Fruit fly (Drosophila melanogaster) whole organism, embryonic: ENCODE results near the gene Pax.

Experiments
- CG10209 ChIP-seq: fragments of 200-800 bp; sonication (Bioruptor generic); optimal IDR thresholded peaks from 3 replicates; lab custom pipeline; 2017; ENCODE audit warnings: missing biosample characterization, mild to moderate bottlenecking, missing genetic modification characterization, missing genetic modification reagents
- CG12104 ChIP-seq: fragments of 200-800 bp; sonication (Bioruptor generic); optimal IDR thresholded peaks from 3 replicates; lab custom pipeline; 2016; ENCODE audit warnings: missing biosample characterization, missing genetic modification characterization
- CG14710 ChIP-seq: fragments of 200-800 bp; sonication (Bioruptor generic); optimal IDR thresholded peaks from 3 replicates; lab custom pipeline; 2019; ENCODE audit warnings: missing biosample characterization, mild to moderate bottlenecking, missing genetic modification characterization, moderate library complexity
- CG15696 ChIP-seq: fragments of 200-800 bp; sonication (Bioruptor generic); optimal IDR thresholded peaks from 2 replicates; lab custom pipeline; 2019; ENCODE audit warnings: missing biosample characterization, mild to moderate bottlenecking, missing genetic modification characterization, moderate library complexity
- CG1602 ChIP-seq: fragments of 200-800 bp; sonication (Bioruptor generic); optimal IDR thresholded peaks from 3 replicates; lab custom pipeline; 2016; ENCODE audit warnings: missing biosample characterization, missing genetic modification characterization
- CG18619 ChIP-seq: fragments of 200-800 bp; sonication (Bioruptor generic); optimal IDR thresholded peaks from 3 replicates; lab custom pipeline; 2017; ENCODE audit warnings: missing biosample characterization, mild to moderate bottlenecking, missing genetic modification characterization
- CG2712 ChIP-seq: fragments of 200-800 bp; optimal IDR thresholded peaks from 3 replicates; lab custom pipeline; 2019; ENCODE audit warnings: missing biosample characterization, mild to moderate bottlenecking, missing genetic modification characterization, moderate library complexity
- CG30431 ChIP-seq: fragments of 200-800 bp; sonication (Bioruptor generic); optimal IDR thresholded peaks from 2 replicates; lab custom pipeline; 2017; ENCODE audit warnings: missing biosample characterization, missing genetic modification characterization
- CG3281 ChIP-seq: fragments of 200-800 bp; sonication (Bioruptor generic); optimal IDR thresholded peaks from 3 replicates; lab custom pipeline; 2017; ENCODE audit warnings: missing biosample characterization, mild to moderate bottlenecking, missing genetic modification characterization
- CG3726 ChIP-seq: fragments of 200-800 bp; sonication (Bioruptor generic); IDR thresholded peaks from 3 replicates; pipeline ENCODE4, ENCODE4 v1.3.6; 2022; ENCODE audit warnings: missing biosample characterization, missing genetic modification characterization
- CG4282 ChIP-seq: fragments of 200-800 bp; sonication (Bioruptor generic); optimal IDR thresholded peaks from 2 replicates; lab custom pipeline; 2016; ENCODE audit warnings: missing biosample characterization, missing genetic modification characterization
- CG4328 ChIP-seq: fragments of 200-800 bp; sonication (Bioruptor generic); optimal IDR thresholded peaks from 3 replicates; lab custom pipeline; 2017; ENCODE audit warnings: missing biosample characterization, missing genetic modification reagents, missing genetic modification characterization
- CG4404 ChIP-seq: fragments of 200-800 bp; sonication (Bioruptor generic); IDR thresholded peaks from 2 replicates; pipeline ENCODE4 v1.3.6; 2022; ENCODE audit warnings: missing biosample characterization, missing genetic modification characterization
- CG4617 ChIP-seq: fragments of 200-800 bp; sonication (Bioruptor generic); optimal IDR thresholded peaks from 3 replicates; lab custom pipeline; 2016; ENCODE audit warnings: missing biosample characterization, missing genetic modification characterization, borderline replicate concordance
- CG4707 ChIP-seq: fragments of 200-800 bp; sonication (Bioruptor generic); optimal IDR thresholded peaks from 2 replicates; lab custom pipeline; 2018; ENCODE audit warnings: missing biosample characterization, mild to moderate bottlenecking, missing genetic modification characterization, moderate library complexity
- CG5180 ChIP-seq: fragments of 200-800 bp; sonication (Bioruptor generic); optimal IDR thresholded peaks from 3 replicates; lab custom pipeline; 2017; ENCODE audit warnings: missing biosample characterization, missing genetic modification characterization, mild to moderate bottlenecking, moderate library complexity, missing genetic modification reagents
- CG6854 ChIP-seq: fragments of 200-800 bp; sonication (Bioruptor generic); optimal IDR thresholded peaks from 3 replicates; lab custom pipeline; 2017; ENCODE audit warnings: missing biosample characterization, mild to moderate bottlenecking, missing genetic modification characterization
- CG9817 ChIP-seq: fragments of 200-800 bp; sonication (Bioruptor generic); optimal IDR thresholded peaks from 2 replicates; lab custom pipeline; 2018; ENCODE audit warnings: missing biosample characterization, mild to moderate bottlenecking, missing genetic modification characterization, moderate library complexity
- CG9876 ChIP-seq: fragments of 200-800 bp; sonication (Bioruptor generic); optimal IDR thresholded peaks from 2 replicates; lab custom pipeline; 2016; ENCODE audit warnings: missing biosample characterization, missing genetic modification characterization
- CG9932 ChIP-seq: fragments of 200-800 bp; sonication (Bioruptor generic); IDR thresholded peaks from 2 replicates; pipeline ENCODE4 v1.3.6; 2022; ENCODE audit warnings: missing biosample characterization, missing genetic modification characterization
- CHES-1-like ChIP-seq: fragments of 200-800 bp; sonication (Bioruptor generic); optimal IDR thresholded peaks from 2 replicates; lab custom pipeline; 2016; ENCODE audit warnings: missing biosample characterization, missing genetic modification characterization
- D19B ChIP-seq: fragments of 200-800 bp; sonication (Bioruptor generic); optimal IDR thresholded peaks from 2 replicates; lab custom pipeline; 2017; ENCODE audit warnings: missing biosample characterization, mild to moderate bottlenecking, missing genetic modification characterization
- E2f1 ChIP-seq: fragments of 200-800 bp; sonication (Bioruptor generic); IDR thresholded peaks from 2 replicates; pipeline ENCODE4 v1.3.6; 2022; ENCODE audit warnings: missing biosample characterization, missing genetic modification characterization
- Hand ChIP-seq: fragments of 200-800 bp; sonication (Bioruptor generic); optimal IDR thresholded peaks from 2 replicates; lab custom pipeline; 2017; ENCODE audit warnings: mild to moderate bottlenecking, missing biosample characterization, missing genetic modification reagents, missing genetic modification characterization
- Med ChIP-seq: fragments of 200-800 bp; sonication (Bioruptor generic); peaks from one replicate; lab custom pipeline; 2016; ENCODE audit warnings: missing biosample characterization, missing genetic modification characterization, mild to moderate bottlenecking, inconsistent platforms, moderate library complexity
- Nf-YA ChIP-seq: fragments of 200-800 bp; sonication (Bioruptor generic); IDR thresholded peaks from 2 replicates; pipeline ENCODE4 v1.3.6; 2022; ENCODE audit warnings: missing biosample characterization, missing genetic modification characterization
- Oli ChIP-seq: fragments of 200-800 bp; sonication (Bioruptor generic); optimal IDR thresholded peaks from 2 replicates; lab custom pipeline; 2018; ENCODE audit warnings: missing biosample characterization, mild to moderate bottlenecking, missing genetic modification characterization, moderate library complexity
- Optix ChIP-seq: fragments of 200-800 bp; sonication (Bioruptor generic); IDR thresholded peaks from 3 replicates; pipeline ENCODE4 v1.3.6; 2022; ENCODE audit warnings: missing biosample characterization, missing genetic modification characterization
- Sry-δ ChIP-seq: fragments of 200-800 bp; sonication (Bioruptor generic); optimal IDR thresholded peaks from 2 replicates; lab custom pipeline; 2016; ENCODE audit warnings: missing biosample characterization, missing genetic modification characterization
- Trl ChIP-seq, 3 experiments: fragments of >200 bp in 2 of 3; fragments of 200-800 bp in 1 of 3; sonication (Bioruptor generic) in 1 of 3; optimal IDR thresholded peaks; 2 replicates in 1 of 3; 3 replicates in 2 of 3; lab custom pipeline; 2016 to 2017; ENCODE audit warnings: missing biosample characterization in 1 of 3, missing genetic modification characterization in 1 of 3
- Vsx1 ChIP-seq: fragments of 200-800 bp; sonication (Bioruptor generic); optimal IDR thresholded peaks from 2 replicates; lab custom pipeline; 2017; ENCODE audit warnings: missing biosample characterization, mild to moderate bottlenecking, missing genetic modification characterization, missing genetic modification reagents
- cas ChIP-seq: fragments of 200-800 bp; sonication (Bioruptor generic); IDR thresholded peaks from 2 replicates; pipeline ENCODE4 v1.3.6; 2022; ENCODE audit warnings: missing biosample characterization, missing genetic modification characterization
- crol ChIP-seq: fragments of 200-800 bp; sonication (Bioruptor generic); IDR thresholded peaks from 2 replicates; pipeline ENCODE4 v1.3.6; 2022; ENCODE audit warnings: missing biosample characterization, missing genetic modification characterization
- cwo ChIP-seq: fragments of 200-800 bp; sonication (Bioruptor generic); optimal IDR thresholded peaks from 3 replicates; lab custom pipeline; 2017; ENCODE audit warnings: missing biosample characterization, missing genetic modification characterization, mild to moderate bottlenecking, moderate library complexity, missing genetic modification reagents
- da ChIP-seq: fragments of 200-800 bp; sonication (Bioruptor generic); optimal IDR thresholded peaks from 2 replicates; lab custom pipeline; 2016; ENCODE audit warnings: missing biosample characterization, missing genetic modification characterization
- dan ChIP-seq: fragments of 200-800 bp; sonication (Bioruptor generic); IDR thresholded peaks from 2 replicates; pipeline ENCODE4 v1.3.6; 2022; ENCODE audit warnings: missing biosample characterization, missing genetic modification characterization
- esg ChIP-seq: fragments of 200-800 bp; sonication (Bioruptor generic); conservative IDR thresholded peaks from 2 replicates; pipeline ENCODE4 v1.3.6; 2022; ENCODE audit warnings: missing biosample characterization, missing genetic modification characterization
- eve ChIP-seq, 2 experiments: fragments of >200 bp; optimal IDR thresholded peaks; 2 replicates each; lab custom pipeline; 2017; ENCODE audit warnings: missing biosample characterization in 2 of 2, missing genetic modification characterization in 2 of 2
- ewg ChIP-seq: fragments of 200-800 bp; sonication (Bioruptor generic); optimal IDR thresholded peaks from 3 replicates; lab custom pipeline; 2017; ENCODE audit warnings: mild to moderate bottlenecking, missing biosample characterization, missing genetic modification reagents, missing genetic modification characterization
- exex ChIP-seq: fragments of 200-800 bp; sonication (Bioruptor generic); optimal IDR thresholded peaks from 4 replicates; lab custom pipeline; 2018; ENCODE audit warnings: missing biosample characterization, mild to moderate bottlenecking, missing genetic modification characterization, moderate library complexity
- fd102C ChIP-seq: fragments of 200-800 bp; sonication (Bioruptor generic); optimal IDR thresholded peaks from 2 replicates; lab custom pipeline; 2018; ENCODE audit warnings: missing biosample characterization, mild to moderate bottlenecking, missing genetic modification characterization, moderate library complexity
- fd3F ChIP-seq: fragments of 200-800 bp; sonication (Bioruptor generic); optimal IDR thresholded peaks from 2 replicates; lab custom pipeline; 2018; ENCODE audit warnings: missing biosample characterization, mild to moderate bottlenecking, missing genetic modification characterization, moderate library complexity
- her ChIP-seq: fragments of 200-800 bp; sonication (Bioruptor generic); optimal IDR thresholded peaks from 2 replicates; lab custom pipeline; 2016; ENCODE audit warnings: missing biosample characterization, missing genetic modification characterization
- insv ChIP-seq, 2 experiments: fragments of 200-800 bp; sonication (Bioruptor generic); optimal IDR thresholded peaks; 3 replicates each; lab custom pipeline; 2016 to 2018; ENCODE audit warnings: missing biosample characterization in 2 of 2, missing genetic modification characterization in 2 of 2
- kay ChIP-seq: fragments of 200-800 bp; sonication (Bioruptor generic); optimal IDR thresholded peaks from 2 replicates; lab custom pipeline; 2016; ENCODE audit warnings: missing biosample characterization, missing genetic modification characterization
- lbe ChIP-seq: fragments of 200-800 bp; sonication (Bioruptor generic); optimal IDR thresholded peaks from 2 replicates; lab custom pipeline; 2016; ENCODE audit warnings: missing biosample characterization, mild to moderate bottlenecking, missing genetic modification characterization
- otp ChIP-seq: fragments of 200-800 bp; sonication (Bioruptor generic); IDR thresholded peaks from 3 replicates; pipeline ENCODE4, ENCODE4 v1.3.6; 2022; ENCODE audit warnings: missing biosample characterization, missing genetic modification characterization
- phol ChIP-seq: fragments of 200-800 bp; sonication (Bioruptor generic); optimal IDR thresholded peaks from 3 replicates; lab custom pipeline; 2018; ENCODE audit warnings: missing biosample characterization, mild to moderate bottlenecking, missing genetic modification characterization, moderate library complexity
- pum ChIP-seq: fragments of 200-800 bp; sonication (Bioruptor generic); optimal IDR thresholded peaks from 2 replicates; lab custom pipeline; 2016; ENCODE audit warnings: missing biosample characterization, missing genetic modification characterization
- row ChIP-seq: fragments of 200-800 bp; sonication (Bioruptor generic); IDR thresholded peaks from 3 replicates; pipeline ENCODE4 v1.3.6; 2022; ENCODE audit warnings: missing biosample characterization, missing genetic modification characterization
- trh ChIP-seq: fragments of 200-800 bp; sonication (Bioruptor generic); optimal IDR thresholded peaks from 2 replicates; lab custom pipeline; 2016; ENCODE audit warnings: missing biosample characterization, missing genetic modification characterization

Pax gene

DNA sequence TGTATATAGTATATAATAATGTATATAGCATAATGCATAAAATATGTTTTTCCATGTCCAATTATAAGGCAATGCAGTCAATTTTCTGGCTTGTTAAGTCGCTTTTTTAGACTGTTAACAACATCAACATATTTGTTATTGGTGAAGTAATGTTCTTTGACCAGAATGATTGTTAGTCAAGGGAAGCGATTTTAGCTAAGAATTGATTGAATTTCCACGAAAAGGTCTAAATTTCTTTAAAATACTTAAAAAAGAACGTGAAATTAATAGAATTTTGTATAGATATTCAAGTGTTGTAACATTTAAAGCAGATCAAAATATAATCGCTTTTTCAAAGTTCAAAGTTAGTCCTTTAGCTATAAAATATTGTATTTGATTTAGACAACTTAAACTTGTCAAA is 37.0 kb upstream of the Pax start (continued):
- no peak for TF ChIP-seq Med (GFP tag; lab: Kevin White, UChicago)
- no peak for TF ChIP-seq exex (tag; lab: Kevin White, UChicago)
- no peak for TF ChIP-seq Hand (GFP tag; lab: Kevin White, UChicago)
- TF ChIP-seq CG5180 (GFP tag; lab: Kevin White, UChicago) = no peak
- TF ChIP-seq trh = no peak
- TF ChIP-seq E2f1 (GFP tag; lab: Robert Waterston, UW) = no peak
- TF ChIP-seq CG3726 (GFP tag; lab: Robert Waterston, UW) = no peak
- peak; percentile 37 for TF ChIP-seq CG3281
- TF ChIP-seq CG9817 (tag; lab: Kevin White, UChicago) = no peak
- no peak for TF ChIP-seq ewg (GFP tag; lab: Kevin White, UChicago)
- TF ChIP-seq CG15696 (tag; lab: Kevin White, UChicago) = no peak
- no peak for TF ChIP-seq da (GFP tag; lab: Kevin White, UChicago)
- TF ChIP-seq her (GFP tag; lab: Kevin White, UChicago) = no peak
- peak; percentile 35 for TF ChIP-seq phol
- peak; percentile 41 for TF ChIP-seq Oli (tag; lab: Kevin White, UChicago)
- no peak for TF ChIP-seq CG4707 (GFP tag; lab: Kevin White, UChicago)
- no peak for TF ChIP-seq CG18619
- TF ChIP-seq dan (GFP tag; lab: Robert Waterston, UW) = no peak
- no peak for TF ChIP-seq fd3F (GFP tag; lab: Kevin White, UChicago)
- TF ChIP-seq kay (GFP tag; lab: Kevin White, UChicago) = no peak
- no peak for TF ChIP-seq CG4617 (GFP tag; lab: Kevin White, UChicago)
- no peak for TF ChIP-seq pum (GFP tag; lab: Kevin White, UChicago)
- no peak for TF ChIP-seq CHES-1-like (GFP tag; lab: Kevin White, UChicago)
- TF ChIP-seq Vsx1 (GFP tag; lab: Kevin White, UChicago) = no peak
- TF ChIP-seq otp (GFP tag; lab: Robert Waterston, UW) = no peak
- no peak for TF ChIP-seq fd102C
- no peak for TF ChIP-seq cwo (GFP tag; lab: Kevin White, UChicago)
- no peak for TF ChIP-seq Trl (optimal IDR thresholded peaks at IDR 0.05; lab: Kevin White, UChicago)
- TF ChIP-seq Trl (GFP tag; optimal IDR thresholded peaks at IDR 0.05; lab: Kevin White, UChicago) = no peak
- TF ChIP-seq insv (GFP tag; optimal IDR thresholded peaks at IDR 0.05; lab: Kevin White, UChicago) = no peak
- no peak for TF ChIP-seq Optix (GFP tag; lab: Robert Waterston, UW)
- TF ChIP-seq D19B (GFP tag; lab: Kevin White, UChicago) = no peak
- no peak for TF ChIP-seq CG6854
- peak; percentile 8 for TF ChIP-seq CG14710 (tag; lab: Kevin White, UChicago)
- TF ChIP-seq CG4282 (GFP tag; lab: Kevin White, UChicago) = no peak
- TF ChIP-seq CG4404 (GFP tag; lab: Robert Waterston, UW) = no peak
- TF ChIP-seq CG1602 (GFP tag; lab: Kevin White, UChicago) = no peak
- no peak for TF ChIP-seq CG4328 (GFP tag; lab: Kevin White, UChicago)
- no peak for TF ChIP-seq eve (GFP tag; optimal IDR thresholded peaks at IDR 0.05; lab: Kevin White, UChicago)
- TF ChIP-seq CG9932 (GFP tag; lab: Robert Waterston, UW) = no peak
- TF ChIP-seq cas (GFP tag; lab: Robert Waterston, UW) = no peak
- TF ChIP-seq CG2712 (tag; lab: Kevin White, UChicago) = peak; percentile 2
- no peak for TF ChIP-seq Sry-δ
- TF ChIP-seq CG10209 (GFP tag; lab: Kevin White, UChicago) = peak; percentile 5
- no peak for TF ChIP-seq Nf-YA (GFP tag; lab: Robert Waterston, UW)
- TF ChIP-seq lbe (GFP tag; lab: Kevin White, UChicago) = no peak
- no peak for TF ChIP-seq esg (GFP tag; lab: Robert Waterston, UW)
- TF ChIP-seq CG12104 (GFP tag; lab: Kevin White, UChicago) = no peak
- TF ChIP-seq CG9876 = no peak
- 0 out of 3 replicates have a peak, but pooled peaks have one; percentile 20 for TF ChIP-seq row (GFP tag; lab: Robert Waterston, UW)
- TF ChIP-seq crol (GFP tag; lab: Robert Waterston, UW) = no peak
- no peak for TF ChIP-seq CG30431 (GFP tag; lab: Kevin White, UChicago)
